Fruit fly (Drosophila melanogaster): ENCODE data around the gene GAA1.

GAA1 gene

dm6 chrX:5888933-5889332 lies 15.8 kb upstream of the GAA1 start (continued):
- TF ChIP-seq seq (GFP tag; IDR thresholded peaks at IDR 0.05) (peak; percentile 70), insv (GFP tag; optimal IDR thresholded peaks at IDR 0.05) (no peak), nom (GFP tag; optimal IDR thresholded peaks at IDR 0.05) (no peak), CG30431 (GFP tag; optimal IDR thresholded peaks at IDR 0.05) (no peak), ken (GFP tag; IDR thresholded peaks at IDR 0.05) (0 out of 3 replicates have a peak, but pooled peaks have one; percentile 48), Pdp1 (GFP tag; optimal IDR thresholded peaks at IDR 0.05) (peak; percentile 0 to 19), CG10565 (GFP tag; optimal IDR thresholded peaks at IDR 0.05) (no peak), CG7987 (GFP tag; optimal IDR thresholded peaks at IDR 0.05) (no peak), Oli (tag; optimal IDR thresholded peaks at IDR 0.05) (peak; percentile 24), CG15696 (tag; optimal IDR thresholded peaks at IDR 0.05) (peak; percentile 19), ranshi (GFP tag; IDR thresholded peaks at IDR 0.05) (no peak), pb (GFP tag; optimal IDR thresholded peaks at IDR 0.05) (peak; percentile 13), da (GFP tag; optimal IDR thresholded peaks at IDR 0.05) (no peak), nerfin-1 (tag; optimal IDR thresholded peaks at IDR 0.05) (peak; percentile 46), klu (GFP tag; IDR thresholded peaks at IDR 0.05) (no peak), CG1647 (GFP tag; optimal IDR thresholded peaks at IDR 0.05) (no peak), Xrp1 (GFP tag; IDR thresholded peaks at IDR 0.05) (peak; percentile 79), sens (GFP tag) (peak; percentile 91), Fer3 (tag; optimal IDR thresholded peaks at IDR 0.05) (no peak), gsb-n (tag; optimal IDR thresholded peaks at IDR 0.05) (peak; percentile 49), CG4424 (GFP tag; optimal IDR thresholded peaks at IDR 0.05) (peak; percentile 41), repo (GFP tag; optimal IDR thresholded peaks at IDR 0.05) (no peak), nmo (GFP tag; optimal IDR thresholded peaks at IDR 0.05) (peak; percentile 10), pros (GFP tag; optimal IDR thresholded peaks at IDR 0.05) (peak; percentile 76), CG8388 (GFP tag; optimal IDR thresholded peaks at IDR 0.05) (peak; percentile 12), CG13296 (GFP tag; optimal IDR thresholded peaks at IDR 0.05) (no peak), odd (GFP tag; optimal IDR thresholded peaks at IDR 0.05) (no peak), CG2678 (tag; optimal IDR thresholded peaks at IDR 0.05) (peak; percentile 25), Rfx (GFP tag; IDR thresholded peaks at IDR 0.05) (0 out of 2 replicates have a peak, but pooled peaks have one; percentile 22), Max (GFP tag; optimal IDR thresholded peaks at IDR 0.05) (no peak), ewg (GFP tag; optimal IDR thresholded peaks at IDR 0.05) (peak; percentile 52), cg (GFP tag; optimal IDR thresholded peaks at IDR 0.05) (no peak), CTCF (GFP tag; optimal IDR thresholded peaks at IDR 0.05) (no peak), bsh (GFP tag; optimal IDR thresholded peaks at IDR 0.05) (peak in 1 of 2 experiments; percentile 61), luna (GFP tag; optimal IDR thresholded peaks at IDR 0.05) (no peak), prd (optimal IDR thresholded peaks at IDR 0.05) (no peak), prd (GFP tag; IDR thresholded peaks at IDR 0.05) (peak; percentile 42; the same call in 2 of the 3 replicates), slbo (GFP tag; IDR thresholded peaks at IDR 0.05) (peak; percentile 37; the same call in 1 of the 2 replicates), CG6272 (GFP tag; IDR thresholded peaks at IDR 0.05) (no peak), unpg (GFP tag; optimal IDR thresholded peaks at IDR 0.05) (peak; percentile 29), run (tag; optimal IDR thresholded peaks at IDR 0.05) (peak; percentile 12), Neu2 (GFP tag; optimal IDR thresholded peaks at IDR 0.05; ENCODE audit: borderline replicate concordance) (no peak), CG6689 (GFP tag; IDR thresholded peaks at IDR 0.05) (no peak), CG18476 (GFP tag; optimal IDR thresholded peaks at IDR 0.05) (no peak), esg (GFP tag; conservative IDR thresholded peaks at IDR 0.05) (no peak), CG11695 (GFP tag; IDR thresholded peaks at IDR 0.05) (no peak), kni (GFP tag; optimal IDR thresholded peaks at IDR 0.05) (peak; percentile 69), CG3407 (GFP tag; optimal IDR thresholded peaks at IDR 0.05) (no peak), CG6791 (GFP tag; IDR thresholded peaks at IDR 0.05; ENCODE audit: partially characterized antibody) (no peak), Nf-YB (GFP tag; optimal IDR thresholded peaks at IDR 0.05) (no peak), grn (GFP tag; optimal IDR thresholded peaks at IDR 0.05) (peak; percentile 0)

Data from whole organism, embryonic.